Fruit fly (Drosophila melanogaster) whole organism, embryonic: Measurements from ENCODE around the gene CG18557.

Experiments
- CG10959 ChIP-seq: fragments of 200-800 bp; sonication (Bioruptor generic); IDR thresholded peaks from 2 replicates; pipeline ENCODE4 v1.3.6; 2022; ENCODE audit warnings: missing biosample characterization, missing genetic modification characterization
- CG11723 ChIP-seq: fragments of 200-800 bp; sonication (Bioruptor generic); optimal IDR thresholded peaks from 2 replicates; lab custom pipeline; 2017; ENCODE audit warnings: missing biosample characterization, mild to moderate bottlenecking, missing genetic modification characterization
- CG12155 ChIP-seq: fragments of 200-800 bp; sonication (Bioruptor generic); optimal IDR thresholded peaks from 3 replicates; lab custom pipeline; 2016; ENCODE audit warnings: missing biosample characterization, missing genetic modification characterization
- CG14710 ChIP-seq: fragments of 200-800 bp; sonication (Bioruptor generic); optimal IDR thresholded peaks from 3 replicates; lab custom pipeline; 2019; ENCODE audit warnings: missing biosample characterization, mild to moderate bottlenecking, missing genetic modification characterization, moderate library complexity
- CG15011 ChIP-seq: fragments of 200-800 bp; sonication (Bioruptor generic); optimal IDR thresholded peaks from 3 replicates; lab custom pipeline; 2018; ENCODE audit warnings: missing biosample characterization, mild to moderate bottlenecking, missing genetic modification characterization
- CG15696 ChIP-seq: fragments of 200-800 bp; sonication (Bioruptor generic); optimal IDR thresholded peaks from 2 replicates; lab custom pipeline; 2019; ENCODE audit warnings: missing biosample characterization, mild to moderate bottlenecking, missing genetic modification characterization, moderate library complexity
- CG17568 ChIP-seq: fragments of 200-800 bp; sonication (Bioruptor generic); optimal IDR thresholded peaks from 2 replicates; lab custom pipeline; 2018; ENCODE audit warnings: missing biosample characterization, mild to moderate bottlenecking, missing genetic modification characterization, moderate library complexity
- CG2116 ChIP-seq: fragments of 200-800 bp; sonication (Bioruptor generic); optimal IDR thresholded peaks from 3 replicates; lab custom pipeline; 2018; ENCODE audit warnings: missing biosample characterization, mild to moderate bottlenecking, missing genetic modification characterization
- CG2199 ChIP-seq: fragments of 200-800 bp; sonication (Bioruptor generic); IDR thresholded peaks from 3 replicates; pipeline ENCODE4 v1.3.6; 2022; ENCODE audit warnings: missing biosample characterization, missing genetic modification characterization
- CG30020 ChIP-seq: fragments of 200-800 bp; optimal IDR thresholded peaks from 2 replicates; lab custom pipeline; 2019; ENCODE audit warnings: missing biosample characterization, mild to moderate bottlenecking, missing genetic modification characterization, moderate library complexity
- CG3726 ChIP-seq: fragments of 200-800 bp; sonication (Bioruptor generic); IDR thresholded peaks from 3 replicates; pipeline ENCODE4, ENCODE4 v1.3.6; 2022; ENCODE audit warnings: missing biosample characterization, missing genetic modification characterization
- CG4617 ChIP-seq: fragments of 200-800 bp; sonication (Bioruptor generic); optimal IDR thresholded peaks from 3 replicates; lab custom pipeline; 2016; ENCODE audit warnings: missing biosample characterization, missing genetic modification characterization, borderline replicate concordance
- CG4854 ChIP-seq: fragments of 200-800 bp; sonication (Bioruptor generic); optimal IDR thresholded peaks from 2 replicates; lab custom pipeline; 2016; ENCODE audit warnings: missing biosample characterization, missing genetic modification characterization, inconsistent platforms
- CG5180 ChIP-seq: fragments of 200-800 bp; sonication (Bioruptor generic); optimal IDR thresholded peaks from 3 replicates; lab custom pipeline; 2017; ENCODE audit warnings: missing biosample characterization, missing genetic modification characterization, mild to moderate bottlenecking, moderate library complexity, missing genetic modification reagents
- CG7745 ChIP-seq: fragments of 200-800 bp; sonication (Bioruptor generic); optimal IDR thresholded peaks from 2 replicates; lab custom pipeline; 2018; ENCODE audit warnings: missing biosample characterization, mild to moderate bottlenecking, missing genetic modification characterization, moderate library complexity
- CG8290 ChIP-seq, 3 experiments: fragments of 200-800 bp; sonication (Bioruptor generic); optimal IDR thresholded peaks; 2 replicates each; lab custom pipeline; 2016 to 2019; ENCODE audit warnings: missing biosample characterization in 3 of 3, missing genetic modification characterization in 3 of 3, mild to moderate bottlenecking in 2 of 3, moderate library complexity in 1 of 3
- CG9437 ChIP-seq: fragments of 200-800 bp; sonication (Bioruptor generic); optimal IDR thresholded peaks from 2 replicates; lab custom pipeline; 2018; ENCODE audit warnings: missing biosample characterization, mild to moderate bottlenecking, missing genetic modification characterization
- CG9876 ChIP-seq: fragments of 200-800 bp; sonication (Bioruptor generic); optimal IDR thresholded peaks from 2 replicates; lab custom pipeline; 2016; ENCODE audit warnings: missing biosample characterization, missing genetic modification characterization
- Deaf1 ChIP-seq: fragments of 200-800 bp; optimal IDR thresholded peaks from 3 replicates; lab custom pipeline; 2019; ENCODE audit warnings: missing biosample characterization, mild to moderate bottlenecking, missing genetic modification characterization, moderate library complexity
- Dp ChIP-seq: fragments of 200-800 bp; sonication (Bioruptor generic); optimal IDR thresholded peaks from 2 replicates; lab custom pipeline; 2018; ENCODE audit warnings: missing biosample characterization, mild to moderate bottlenecking, missing genetic modification characterization, moderate library complexity
- Dref ChIP-seq: fragments of 200-800 bp; sonication (Bioruptor generic); IDR thresholded peaks from 2 replicates; pipeline ENCODE4 v1.3.6; 2022; ENCODE audit warnings: missing biosample characterization, missing genetic modification characterization
- Fer1 ChIP-seq: fragments of 200-800 bp; sonication (Bioruptor generic); optimal IDR thresholded peaks from 2 replicates; lab custom pipeline; 2017; ENCODE audit warnings: missing biosample characterization, mild to moderate bottlenecking, missing genetic modification characterization
- Fer2 ChIP-seq: fragments of 200-800 bp; sonication (Bioruptor generic); optimal IDR thresholded peaks from 2 replicates; lab custom pipeline; 2018; ENCODE audit warnings: missing biosample characterization, mild to moderate bottlenecking, missing genetic modification characterization, moderate library complexity
- Fer3 ChIP-seq: fragments of 200-800 bp; sonication (Bioruptor generic); optimal IDR thresholded peaks from 2 replicates; lab custom pipeline; 2018; ENCODE audit warnings: missing biosample characterization, mild to moderate bottlenecking, missing genetic modification characterization, moderate library complexity
- Gug ChIP-seq: fragments of 200-800 bp; sonication (Bioruptor generic); IDR thresholded peaks from 4 replicates; pipeline ENCODE4 v1.3.6; 2022; ENCODE audit warnings: missing biosample characterization, missing genetic modification characterization
- MESR4 ChIP-seq: fragments of 200-800 bp; sonication (Bioruptor generic); optimal IDR thresholded peaks from 2 replicates; lab custom pipeline; 2018; ENCODE audit warnings: missing biosample characterization, mild to moderate bottlenecking, missing genetic modification characterization, moderate library complexity
- MTF-1 ChIP-seq: fragments of 200-800 bp; sonication (Bioruptor generic); optimal IDR thresholded peaks from 2 replicates; lab custom pipeline; 2018; ENCODE audit warnings: missing biosample characterization, mild to moderate bottlenecking, missing genetic modification characterization, borderline replicate concordance
- Max ChIP-seq: fragments of 200-800 bp; sonication (Bioruptor generic); optimal IDR thresholded peaks from 2 replicates; lab custom pipeline; 2016; ENCODE audit warnings: missing biosample characterization, mild to moderate bottlenecking, missing genetic modification characterization
- Neu2 ChIP-seq: fragments of 200-800 bp; sonication (Bioruptor generic); optimal IDR thresholded peaks from 3 replicates; lab custom pipeline; 2016; ENCODE audit warnings: missing biosample characterization, missing genetic modification characterization, borderline replicate concordance
- Vsx1 ChIP-seq: fragments of 200-800 bp; sonication (Bioruptor generic); optimal IDR thresholded peaks from 2 replicates; lab custom pipeline; 2017; ENCODE audit warnings: missing biosample characterization, mild to moderate bottlenecking, missing genetic modification characterization, missing genetic modification reagents
- abd-A ChIP-seq: fragments of 200-800 bp; sonication (Bioruptor generic); optimal IDR thresholded peaks from 3 replicates; lab custom pipeline; 2019; ENCODE audit warnings: missing biosample characterization, mild to moderate bottlenecking, missing genetic modification characterization, moderate library complexity
- br ChIP-seq: fragments of >200 bp; optimal IDR thresholded peaks from 2 replicates; lab custom pipeline; 2017
- btn ChIP-seq: fragments of 200-800 bp; sonication (Bioruptor generic); optimal IDR thresholded peaks from 2 replicates; lab custom pipeline; 2016; ENCODE audit warnings: missing biosample characterization, missing genetic modification characterization
- cato ChIP-seq: fragments of 200-800 bp; sonication (Bioruptor generic); optimal IDR thresholded peaks from 2 replicates; lab custom pipeline; 2016; ENCODE audit warnings: missing biosample characterization, missing genetic modification characterization, borderline replicate concordance
- chinmo ChIP-seq: fragments of 200-800 bp; sonication (Bioruptor generic); IDR thresholded peaks from 4 replicates; pipeline ENCODE4 v1.3.6; 2022; ENCODE audit warnings: missing biosample characterization, missing genetic modification characterization; ENCODE audit not compliant: partially characterized antibody
- chm ChIP-seq: fragments of 200-800 bp; sonication (Bioruptor generic); IDR thresholded peaks from 2 replicates; pipeline ENCODE4 v1.3.6; 2022; ENCODE audit warnings: missing biosample characterization, missing genetic modification characterization
- ci ChIP-seq: fragments of 200-800 bp; sonication (Bioruptor generic); IDR thresholded peaks from 3 replicates; pipeline ENCODE4 v1.3.6; 2022; ENCODE audit warnings: missing biosample characterization, missing genetic modification characterization
- crc ChIP-seq: fragments of 200-800 bp; sonication (Bioruptor generic); optimal IDR thresholded peaks from 2 replicates; lab custom pipeline; 2016; ENCODE audit warnings: missing biosample characterization, missing genetic modification characterization
- dysf ChIP-seq: fragments of 200-800 bp; sonication (Bioruptor generic); IDR thresholded peaks from 3 replicates; pipeline ENCODE4 v1.3.6; 2022; ENCODE audit warnings: missing biosample characterization, missing genetic modification characterization
- emc ChIP-seq: fragments of 200-800 bp; sonication (Bioruptor generic); optimal IDR thresholded peaks from 2 replicates; lab custom pipeline; 2016; ENCODE audit warnings: missing biosample characterization, missing genetic modification characterization
- exex ChIP-seq: fragments of 200-800 bp; sonication (Bioruptor generic); optimal IDR thresholded peaks from 4 replicates; lab custom pipeline; 2018; ENCODE audit warnings: missing biosample characterization, mild to moderate bottlenecking, missing genetic modification characterization, moderate library complexity
- luna ChIP-seq: fragments of 200-800 bp; sonication (Bioruptor generic); optimal IDR thresholded peaks from 2 replicates; lab custom pipeline; 2016; ENCODE audit warnings: missing biosample characterization, missing genetic modification characterization
- nom ChIP-seq: fragments of 200-800 bp; sonication (Bioruptor generic); optimal IDR thresholded peaks from 2 replicates; lab custom pipeline; 2017; ENCODE audit warnings: missing biosample characterization, missing genetic modification characterization, mild to moderate bottlenecking, moderate library complexity, missing genetic modification reagents
- otp ChIP-seq: fragments of 200-800 bp; sonication (Bioruptor generic); IDR thresholded peaks from 3 replicates; pipeline ENCODE4, ENCODE4 v1.3.6; 2022; ENCODE audit warnings: missing biosample characterization, missing genetic modification characterization
- psq ChIP-seq: fragments of 200-800 bp; sonication (Bioruptor generic); optimal IDR thresholded peaks from 2 replicates; lab custom pipeline; 2017; ENCODE audit warnings: missing biosample characterization, missing genetic modification characterization
- rib ChIP-seq: fragments of 200-800 bp; sonication (Bioruptor generic); IDR thresholded peaks from 2 replicates; pipeline ENCODE4 v1.3.6; 2022; ENCODE audit warnings: missing biosample characterization, missing genetic modification characterization
- tgo ChIP-seq: fragments of 200-800 bp; sonication (Bioruptor generic); IDR thresholded peaks from 3 replicates; pipeline ENCODE4 v1.3.6; 2022; ENCODE audit warnings: missing biosample characterization, missing genetic modification characterization
- zfh1 ChIP-seq: fragments of 200-800 bp; sonication (Bioruptor generic); IDR thresholded peaks from 3 replicates; pipeline ENCODE4 v1.3.6; 2022; ENCODE audit warnings: missing biosample characterization, missing genetic modification characterization

CG18557 gene

DNA sequence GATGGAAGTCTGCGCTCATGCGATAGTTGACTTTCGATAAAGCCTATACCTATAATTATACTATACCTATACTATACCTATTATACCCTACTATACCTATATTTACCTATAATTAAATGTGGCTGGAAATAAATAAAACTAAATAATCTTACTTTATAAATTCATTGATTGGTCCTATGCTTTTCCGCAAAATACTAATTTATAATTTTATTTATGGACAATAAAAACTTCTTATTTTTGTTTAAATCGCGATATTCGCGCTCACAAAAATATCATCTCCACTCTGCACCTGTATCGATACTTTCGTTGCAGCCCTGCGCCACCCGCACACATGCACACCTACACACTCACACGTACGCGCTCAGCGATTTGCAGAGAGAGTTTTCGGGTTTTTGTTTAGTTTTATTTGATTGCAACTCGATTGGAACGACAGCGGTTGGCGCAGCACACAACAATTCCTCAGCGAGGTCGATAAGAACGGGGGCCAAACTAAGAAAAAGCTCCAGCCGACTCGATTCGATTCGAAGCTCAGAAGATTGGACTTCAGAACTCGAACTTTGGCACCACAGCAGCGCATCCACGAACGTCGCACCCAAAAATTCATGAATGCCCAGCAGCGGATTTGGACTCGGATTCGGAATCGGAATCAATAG lies 29.1 kb upstream of the CG18557 start, which contains the start of gene CG8814 (continued):
- TF ChIP-seq Neu2, result no peak
- TF ChIP-seq Fer3 (tag; lab: Kevin White, UChicago), result peak; percentile 14
- peak; percentile 68 for TF ChIP-seq Dp
- TF ChIP-seq zfh1 (GFP tag; lab: Robert Waterston, UW), result peak; percentile 64
- peak; percentile 45 for TF ChIP-seq Max (GFP tag; lab: Kevin White, UChicago)
- TF ChIP-seq CG5180, result peak; percentile 64
- TF ChIP-seq CG3726 (GFP tag; lab: Robert Waterston, UW), result no peak
- peak; percentile 78 for TF ChIP-seq abd-A (tag; lab: Kevin White, UChicago)
- peak; percentile 8 for TF ChIP-seq luna (GFP tag; lab: Kevin White, UChicago)
- TF ChIP-seq CG4854, result no peak
- TF ChIP-seq btn (GFP tag; lab: Kevin White, UChicago), result no peak
- peak; percentile 76 for TF ChIP-seq Dref
- TF ChIP-seq otp, result no peak
- peak; percentile 72; the same call in 2 of the 3 replicates for TF ChIP-seq dysf (GFP tag; lab: Robert Waterston, UW)
- TF ChIP-seq CG11723, result peak; percentile 31
- TF ChIP-seq CG2116, result peak; percentile 99
- TF ChIP-seq nom (GFP tag; lab: Kevin White, UChicago), result peak; percentile 98
- peak; percentile 75 for TF ChIP-seq CG12155 (GFP tag; lab: Kevin White, UChicago)
- TF ChIP-seq crc (GFP tag; lab: Kevin White, UChicago), result no peak
- TF ChIP-seq CG30020, result peak; percentile 74
- peak; percentile 8 for TF ChIP-seq Fer1 (GFP tag; lab: Kevin White, UChicago)
- peak; percentile 77; the same call in 3 of the 4 replicates for TF ChIP-seq Gug (GFP tag; lab: Robert Waterston, UW)
- TF ChIP-seq br (lab: Kevin White, UChicago), result no peak
- peak; percentile 86 for TF ChIP-seq CG14710 (tag; lab: Kevin White, UChicago)
- TF ChIP-seq MTF-1 (GFP tag; lab: Kevin White, UChicago), result peak; percentile 12
- no peak for TF ChIP-seq Vsx1 (GFP tag; lab: Kevin White, UChicago)
- peak; percentile 71 for TF ChIP-seq tgo (GFP tag; lab: Robert Waterston, UW)
- 0 out of 2 replicates have a peak, but pooled peaks have one; percentile 7 for TF ChIP-seq rib (GFP tag; lab: Robert Waterston, UW)
- TF ChIP-seq CG9876, result peak; percentile 0
- peak; percentile 3 for TF ChIP-seq psq (GFP tag; lab: Kevin White, UChicago)
- peak; percentile 48 for TF ChIP-seq cato (GFP tag; lab: Kevin White, UChicago)
- TF ChIP-seq emc (GFP tag; lab: Kevin White, UChicago), result no peak
- peak; percentile 18 for TF ChIP-seq Fer2 (tag; lab: Kevin White, UChicago)
- TF ChIP-seq CG15696, result peak; percentile 74

DNA sequence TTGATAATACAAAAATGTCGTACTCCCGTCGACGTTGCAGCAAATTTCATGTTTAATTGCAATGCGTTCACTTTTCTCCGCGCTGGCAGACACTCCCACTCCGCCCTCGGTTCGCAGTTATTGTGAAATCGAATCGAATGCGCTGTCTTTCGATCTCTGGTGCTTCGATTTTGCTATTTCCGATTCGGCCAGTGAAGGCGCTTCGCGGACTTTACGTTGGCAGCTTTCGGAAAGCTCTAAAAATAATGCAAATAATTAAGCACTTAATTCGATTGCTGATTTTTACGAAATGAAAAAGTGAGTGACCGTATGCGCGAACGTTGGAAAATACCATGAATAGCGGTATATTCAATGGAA lies 28.6 kb upstream of the CG18557 start, which contains the start of gene Ifrd1:
Gene Ifrd1 (minus strand): TSS at position 305 of the 357 bp plus-strand sequence.
- TF ChIP-seq CG9437 (GFP tag; lab: Kevin White, UChicago), result no peak
- TF ChIP-seq CG17568, result peak; percentile 11
- TF ChIP-seq ci (GFP tag; lab: Robert Waterston, UW), result peak; percentile 5; the same call in 1 of the 3 replicates
- 0 out of 3 replicates have a peak, but pooled peaks have one; percentile 9 for TF ChIP-seq CG2199 (GFP tag; lab: Robert Waterston, UW)
- no peak for TF ChIP-seq CG15011 (GFP tag; lab: Kevin White, UChicago)
- TF ChIP-seq Deaf1 (tag; lab: Kevin White, UChicago), result peak; percentile 5
- peak; percentile 82 for TF ChIP-seq MESR4 (GFP tag; lab: Kevin White, UChicago)
- peak; percentile 62; the same call in 1 of the 2 replicates for TF ChIP-seq chm
- peak; percentile 29 for TF ChIP-seq exex (tag; lab: Kevin White, UChicago)
- TF ChIP-seq CG7745 (tag; lab: Kevin White, UChicago), result peak; percentile 100
- TF ChIP-seq rib (GFP tag; lab: Robert Waterston, UW), result 0 out of 2 replicates have a peak, but pooled peaks have one; percentile 13
- TF ChIP-seq CG10959 (GFP tag; lab: Robert Waterston, UW), result no peak
- no peak for TF ChIP-seq CG8290 (GFP tag; optimal IDR thresholded peaks at IDR 0.05; lab: Kevin White, UChicago)
- TF ChIP-seq CG8290 (tag; optimal IDR thresholded peaks at IDR 0.05; lab: Kevin White, UChicago), result peak in 1 of 2 experiments; percentile 36
- peak; percentile 4 for TF ChIP-seq CG4617 (GFP tag; lab: Kevin White, UChicago)
- TF ChIP-seq chinmo (GFP tag; lab: Robert Waterston, UW), result peak; percentile 38; the same call in 2 of the 4 replicates
